Worm (Caenorhabditis elegans) whole organism, midembryonic: Measurements from ENCODE around the gene dct-6.

Experiments
- T22C8.4 ChIP-seq: fragments of 200-800 bp; sonication (Bioruptor generic); IDR thresholded peaks from 2 replicates; pipeline ENCODE4 v1.3.6; 2022; ENCODE audit warnings: missing genetic modification characterization, missing compliant biosample characterization
- cog-1 ChIP-seq: sonication (generic microtip); optimal IDR thresholded peaks from 2 replicates; lab custom pipeline; 2016; ENCODE audit warnings: missing genetic modification characterization, missing compliant biosample characterization
- flt-1 ChIP-seq: fragments of 200-800 bp; sonication (Bioruptor generic); IDR thresholded peaks from 2 replicates; pipeline ENCODE4 v1.3.6; 2022; ENCODE audit warnings: missing genetic modification characterization, missing compliant biosample characterization
- klf-2 ChIP-seq: fragments of 200-800 bp; sonication (Bioruptor generic); conservative IDR thresholded peaks from 2 replicates; pipeline ENCODE4 v1.3.6; 2022; ENCODE audit warnings: missing genetic modification reagents, missing genetic modification characterization, missing compliant biosample characterization
- med-1 ChIP-seq: sonication (generic microtip); optimal IDR thresholded peaks from 2 replicates; lab custom pipeline; 2017; ENCODE audit warnings: missing genetic modification characterization, mild to moderate bottlenecking, missing compliant biosample characterization, antibody characterized with exemption, missing genetic modification reagents; ENCODE audit not compliant: insufficient read depth
- ref-1 ChIP-seq: fragments of 200-800 bp; sonication (Bioruptor generic); conservative IDR thresholded peaks from 2 replicates; pipeline ENCODE4 v1.3.6; 2022; ENCODE audit warnings: missing genetic modification reagents, missing genetic modification characterization, missing compliant biosample characterization
- tab-1 ChIP-seq: fragments of 200-800 bp; sonication (Bioruptor generic); IDR thresholded peaks from 2 replicates; pipeline ENCODE4 v1.3.6; 2022; ENCODE audit warnings: missing genetic modification characterization, missing compliant biosample characterization
- ztf-23 ChIP-seq: fragments of 200-800 bp; sonication (Bioruptor generic); IDR thresholded peaks from 2 replicates; pipeline ENCODE4 v1.3.6; 2022; ENCODE audit warnings: missing genetic modification reagents, missing genetic modification characterization, missing compliant biosample characterization
- ztf-29 ChIP-seq: fragments of 200-800 bp; sonication (Bioruptor generic); IDR thresholded peaks from 2 replicates; pipeline ENCODE4 v1.3.6; 2022; ENCODE audit warnings: missing genetic modification reagents, missing genetic modification characterization, missing compliant biosample characterization

DNA sequence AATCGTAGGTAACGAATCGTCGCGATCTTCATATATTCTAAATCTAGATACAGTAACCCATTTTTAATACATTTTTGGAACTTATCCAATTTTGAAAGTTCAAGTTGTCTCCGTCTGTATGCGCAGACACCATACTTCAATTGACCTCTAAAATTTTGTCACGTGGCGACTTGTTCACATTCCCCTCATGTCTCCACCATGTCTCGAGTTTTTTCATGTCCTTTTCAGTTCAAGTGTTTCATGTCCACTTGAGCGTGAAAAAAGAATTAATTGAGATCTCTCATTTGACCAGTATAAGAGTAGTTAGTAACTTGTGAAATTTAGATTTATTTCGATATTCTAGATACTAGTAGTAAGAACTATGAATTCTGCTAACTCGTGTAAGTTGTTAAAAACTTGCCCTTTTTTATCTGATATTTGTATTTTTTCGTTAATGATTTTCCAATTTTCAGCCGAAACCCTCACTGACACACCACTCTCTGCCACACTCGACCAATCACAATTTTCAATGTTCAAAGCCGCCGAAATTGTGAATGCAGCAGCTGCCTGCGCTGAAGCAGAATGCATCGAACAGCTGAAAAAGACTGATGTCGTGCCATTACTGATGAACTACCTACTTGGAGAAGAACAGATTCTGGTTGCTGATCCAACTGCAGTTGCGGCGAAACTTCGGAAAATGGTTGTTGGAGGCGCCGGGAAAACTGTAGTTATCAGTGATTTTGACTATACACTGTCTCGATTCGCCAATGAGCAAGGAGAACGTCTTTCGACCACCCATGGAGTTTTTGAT, 14.4 kb upstream of the dct-6 start:
- TF ChIP-seq ztf-29 (no peak), cog-1 (no peak), flt-1 (no peak), T22C8.4 (GFP tag; lab: Robert Waterston, UW) (no peak), tab-1 (GFP tag; lab: Robert Waterston, UW) (no peak), ref-1 (no peak), klf-2 (GFP tag; lab: Robert Waterston, UW) (no peak), med-1 (GFP tag; lab: Kevin White, UChicago) (no peak), ztf-23 (GFP tag; lab: Robert Waterston, UW) (no peak)
